Worm (Caenorhabditis elegans) whole organism, late embryonic: ENCODE measurements around the gene srsx-16.

Experiments used
- C38D4.7 ChIP-seq: fragments of 200-800 bp; sonication (Bioruptor generic); optimal IDR thresholded peaks from 2 replicates; lab custom pipeline; 2018; ENCODE audit warnings: mild to moderate bottlenecking, missing genetic modification characterization, moderate library complexity, missing compliant biosample characterization
- Y22D7AL.16 ChIP-seq: sonication (generic microtip); optimal IDR thresholded peaks from 2 replicates; lab custom pipeline; 2016; ENCODE audit warnings: missing genetic modification characterization, missing compliant biosample characterization
- ahr-1 ChIP-seq: sonication (generic microtip); optimal IDR thresholded peaks from 2 replicates; lab custom pipeline; 2016; ENCODE audit warnings: missing genetic modification characterization, missing compliant biosample characterization
- ceh-18 ChIP-seq: sonication (generic microtip); optimal IDR thresholded peaks from 2 replicates; lab custom pipeline; 2016; ENCODE audit warnings: missing genetic modification characterization, missing compliant biosample characterization
- ceh-2 ChIP-seq: sonication (generic microtip); optimal IDR thresholded peaks from 2 replicates; lab custom pipeline; 2016; ENCODE audit warnings: missing genotype, missing genetic modification characterization, missing compliant biosample characterization
- ceh-22 ChIP-seq: sonication (generic microtip); optimal IDR thresholded peaks from 2 replicates; lab custom pipeline; 2017; ENCODE audit warnings: missing biosample characterization, missing genetic modification characterization
- ceh-30 ChIP-seq: fragments of 150-350 bp; optimal IDR thresholded peaks from 2 replicates; lab custom pipeline; 2014; ENCODE audit warnings: missing biosample characterization, missing genetic modification characterization
- ceh-31 ChIP-seq: sonication (generic microtip); optimal IDR thresholded peaks from 2 replicates; lab custom pipeline; 2016; ENCODE audit warnings: missing genetic modification characterization, missing compliant biosample characterization
- ceh-34 ChIP-seq: sonication (generic microtip); optimal IDR thresholded peaks from 2 replicates; lab custom pipeline; 2016; ENCODE audit warnings: mild to moderate bottlenecking, missing genetic modification characterization, missing compliant biosample characterization
- ceh-48 ChIP-seq: sonication (generic microtip); optimal IDR thresholded peaks from 2 replicates; lab custom pipeline; 2016; ENCODE audit warnings: missing genetic modification characterization, inconsistent platforms, missing compliant biosample characterization
- ceh-6 ChIP-seq: fragments of 200-800 bp; sonication (Bioruptor generic); optimal IDR thresholded peaks from 2 replicates; lab custom pipeline; 2018; ENCODE audit warnings: mild to moderate bottlenecking, missing genetic modification characterization, missing compliant biosample characterization
- che-1 ChIP-seq: sonication (generic microtip); optimal IDR thresholded peaks from 2 replicates; lab custom pipeline; 2016; ENCODE audit warnings: mild to moderate bottlenecking, missing genetic modification characterization, missing compliant biosample characterization
- dmd-4 ChIP-seq: sonication (generic microtip); optimal IDR thresholded peaks from 2 replicates; lab custom pipeline; 2016; ENCODE audit warnings: borderline replicate concordance, missing genetic modification characterization, missing compliant biosample characterization
- elt-2 ChIP-seq: sonication (generic microtip); optimal IDR thresholded peaks from 2 replicates; lab custom pipeline; 2016; ENCODE audit warnings: missing genetic modification reagents, missing genetic modification characterization, missing compliant biosample characterization
- elt-4 ChIP-seq: sonication (generic microtip); optimal IDR thresholded peaks from 2 replicates; lab custom pipeline; 2016; ENCODE audit warnings: missing genetic modification characterization, missing compliant biosample characterization
- eyg-1 ChIP-seq: sonication (generic microtip); optimal IDR thresholded peaks from 2 replicates; lab custom pipeline; 2016; ENCODE audit warnings: missing genotype, missing genetic modification characterization, missing compliant biosample characterization
- fax-1 ChIP-seq: sonication (generic microtip); optimal IDR thresholded peaks from 2 replicates; lab custom pipeline; 2016; ENCODE audit warnings: missing genotype, missing genetic modification characterization, missing compliant biosample characterization
- hlh-13 ChIP-seq: fragments of 200-800 bp; sonication (Bioruptor generic); optimal IDR thresholded peaks from 2 replicates; lab custom pipeline; 2018; ENCODE audit warnings: mild to moderate bottlenecking, missing genetic modification characterization, missing compliant biosample characterization
- hlh-30 ChIP-seq: sonication (generic microtip); optimal IDR thresholded peaks from 2 replicates; lab custom pipeline; 2017; ENCODE audit warnings: antibody characterized with exemption, missing genetic modification characterization, missing compliant biosample characterization; ENCODE audit not compliant: insufficient read depth
- lim-6 ChIP-seq: sonication (generic microtip); optimal IDR thresholded peaks from 2 replicates; lab custom pipeline; 2016; ENCODE audit warnings: missing genetic modification characterization, missing compliant biosample characterization
- nfya-1 ChIP-seq: sonication (generic microtip); optimal IDR thresholded peaks from 2 replicates; lab custom pipeline; 2017; ENCODE audit warnings: missing genetic modification characterization, mild to moderate bottlenecking, missing compliant biosample characterization, antibody characterized with exemption, moderate library complexity
- nhr-11 ChIP-seq: fragments of 150-350 bp; optimal IDR thresholded peaks from 2 replicates; lab custom pipeline; 2014; ENCODE audit warnings: missing biosample characterization, missing genetic modification characterization
- nhr-232 ChIP-seq: sonication (generic microtip); optimal IDR thresholded peaks from 2 replicates; lab custom pipeline; 2016; ENCODE audit warnings: missing genetic modification characterization, missing compliant biosample characterization
- pag-3 ChIP-seq: sonication (generic microtip); optimal IDR thresholded peaks from 2 replicates; lab custom pipeline; 2016; ENCODE audit warnings: missing compliant biosample characterization, missing genetic modification characterization, borderline replicate concordance
- pat-9 ChIP-seq: fragments of 200-800 bp; sonication (Bioruptor generic); optimal IDR thresholded peaks from 2 replicates; lab custom pipeline; 2018; ENCODE audit warnings: mild to moderate bottlenecking, missing genetic modification characterization, moderate library complexity, missing compliant biosample characterization
- pax-1 ChIP-seq: fragments of 150-350 bp; optimal IDR thresholded peaks from 2 replicates; lab custom pipeline; 2014; ENCODE audit warnings: missing biosample characterization, missing genetic modification characterization
- pha-2 ChIP-seq: sonication (generic microtip); optimal IDR thresholded peaks from 2 replicates; lab custom pipeline; 2017; ENCODE audit warnings: mild to moderate bottlenecking, missing genetic modification characterization, missing compliant biosample characterization
- pha-4 ChIP-seq: fragments of 150-350 bp; optimal IDR thresholded peaks from 2 replicates; lab custom pipeline; 2018; ENCODE audit warnings: missing biosample characterization, missing genetic modification reagents, missing genetic modification characterization
- pqm-1 ChIP-seq: sonication (generic microtip); optimal IDR thresholded peaks from 2 replicates; lab custom pipeline; 2016; ENCODE audit warnings: missing genetic modification characterization, missing compliant biosample characterization
- pros-1 ChIP-seq: fragments of 150-350 bp; optimal IDR thresholded peaks from 2 replicates; lab custom pipeline; 2014; ENCODE audit warnings: missing biosample characterization, missing genetic modification reagents, missing genetic modification characterization
- ref-2 ChIP-seq: sonication (generic microtip); optimal IDR thresholded peaks from 2 replicates; lab custom pipeline; 2016; ENCODE audit warnings: missing genetic modification characterization, missing compliant biosample characterization
- sox-2 ChIP-seq: fragments of 200-800 bp; sonication (Bioruptor generic); IDR thresholded peaks from 2 replicates; pipeline ENCODE4 v1.3.6; 2022; ENCODE audit warnings: missing genetic modification reagents, missing genetic modification characterization, missing compliant biosample characterization
- sox-4 ChIP-seq: sonication (generic microtip); optimal IDR thresholded peaks from 2 replicates; lab custom pipeline; 2017; ENCODE audit warnings: mild to moderate bottlenecking, missing genetic modification characterization, inconsistent platforms, missing compliant biosample characterization
- unc-3 ChIP-seq, 2 experiments: fragments of 200-800 bp in 1 of 2; sonication (Bioruptor generic) in 1 of 2; sonication (generic microtip) in 1 of 2; conservative IDR thresholded peaks in 1 of 2; optimal IDR thresholded peaks in 1 of 2; 2 replicates each; pipeline versions ENCODE4 v1.3.6 to Lab custom; 2016 to 2022; ENCODE audit warnings: missing compliant biosample characterization in 2 of 2, missing genetic modification characterization in 2 of 2, missing genetic modification reagents in 1 of 2
- unc-55 ChIP-seq: sonication (generic microtip); optimal IDR thresholded peaks from 2 replicates; lab custom pipeline; 2017; ENCODE audit warnings: missing biosample characterization, missing genetic modification reagents, missing genetic modification characterization
- unc-86 ChIP-seq: sonication (generic microtip); optimal IDR thresholded peaks from 2 replicates; lab custom pipeline; 2016; ENCODE audit warnings: missing genetic modification characterization, missing compliant biosample characterization
- ztf-16 ChIP-seq: sonication (generic microtip); optimal IDR thresholded peaks from 2 replicates; lab custom pipeline; 2017; ENCODE audit warnings: missing genetic modification characterization, missing compliant biosample characterization

Gene srsx-16

DNA sequence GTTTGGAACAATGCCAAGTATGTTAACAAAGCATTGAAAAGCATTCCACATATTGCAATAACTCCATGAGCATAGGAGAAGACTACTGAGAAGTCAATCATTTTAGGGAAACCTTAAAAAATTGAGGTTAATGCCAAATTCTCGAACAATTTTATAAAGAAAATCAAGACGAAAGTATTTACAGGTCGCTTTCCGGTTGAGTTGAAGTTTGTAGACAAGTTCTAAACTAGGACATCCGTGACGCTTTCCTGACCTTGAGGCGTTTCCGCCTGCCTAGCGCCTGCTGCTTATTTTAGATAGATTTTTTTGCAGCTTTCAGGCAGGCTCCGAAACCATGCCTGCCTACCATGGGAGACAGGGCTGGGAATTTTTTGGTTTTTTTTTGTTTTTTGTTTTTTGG, 16.0 kb upstream of the srsx-16 start, which contains the start of gene srd-13:
Gene srd-13, minus strand, starts transcription at position 101 of the 400 bp plus-strand sequence.
- no peak for TF ChIP-seq ceh-2 (tag; lab: Kevin White, UChicago)
- no peak for TF ChIP-seq ceh-48 (tag; lab: Kevin White, UChicago)
- TF ChIP-seq nhr-11 (tag; lab: Kevin White, UChicago), result no peak
- no peak for TF ChIP-seq C38D4.7 (GFP tag; lab: Kevin White, UChicago)
- TF ChIP-seq pha-2 (tag; lab: Kevin White, UChicago), result no peak
- no peak for TF ChIP-seq ceh-18 (tag; lab: Kevin White, UChicago)
- no peak for TF ChIP-seq elt-2
- no peak for TF ChIP-seq pag-3 (tag; lab: Kevin White, UChicago)
- TF ChIP-seq ceh-30 (tag; lab: Kevin White, UChicago), result no peak
- TF ChIP-seq ceh-6 (GFP tag; lab: Kevin White, UChicago), result no peak
- TF ChIP-seq Y22D7AL.16 (tag; lab: Kevin White, UChicago), result no peak
- no peak for TF ChIP-seq unc-3 (GFP tag; conservative IDR thresholded peaks at IDR 0.05; lab: Robert Waterston, UW)
- TF ChIP-seq unc-3 (tag; optimal IDR thresholded peaks at IDR 0.05; lab: Kevin White, UChicago), result no peak
- no peak for TF ChIP-seq pha-4 (tag; lab: Kevin White, UChicago)
- TF ChIP-seq ceh-22 (tag; lab: Kevin White, UChicago), result no peak

ce11 chrIV:5632536-5632935, 13.0 kb upstream of the srsx-16 start:
- no peak for TF ChIP-seq unc-55
- TF ChIP-seq ceh-31 (tag; lab: Kevin White, UChicago), result no peak
- no peak for TF ChIP-seq pat-9 (tag; lab: Kevin White, UChicago)
- no peak for TF ChIP-seq sox-2 (GFP tag; lab: Robert Waterston, UW)
- no peak for TF ChIP-seq ref-2
- no peak for TF ChIP-seq ceh-6 (GFP tag; lab: Kevin White, UChicago)
- no peak for TF ChIP-seq hlh-13 (GFP tag; lab: Kevin White, UChicago)
- no peak for TF ChIP-seq elt-4 (tag; lab: Kevin White, UChicago)
- no peak for TF ChIP-seq pha-2 (tag; lab: Kevin White, UChicago)
- no peak for TF ChIP-seq dmd-4 (tag; lab: Kevin White, UChicago)
- TF ChIP-seq ceh-22 (tag; lab: Kevin White, UChicago), result no peak
- TF ChIP-seq ahr-1 (tag; lab: Kevin White, UChicago), result no peak
- no peak for TF ChIP-seq sox-4
- no peak for TF ChIP-seq fax-1 (tag; lab: Kevin White, UChicago)
- TF ChIP-seq eyg-1, result no peak
- no peak for TF ChIP-seq pqm-1 (tag; lab: Kevin White, UChicago)
- no peak for TF ChIP-seq ceh-34 (tag; lab: Kevin White, UChicago)
- TF ChIP-seq hlh-30, result no peak
- TF ChIP-seq lim-6, result no peak
- TF ChIP-seq unc-86 (tag; lab: Kevin White, UChicago), result no peak

- TF ChIP-seq pax-1 (tag; lab: Kevin White, UChicago) (no peak), nfya-1 (tag; lab: Kevin White, UChicago) (no peak), ceh-48 (tag; lab: Kevin White, UChicago) (no peak), lim-6 (no peak), pat-9 (tag; lab: Kevin White, UChicago) (no peak), ceh-34 (tag; lab: Kevin White, UChicago) (no peak), fax-1 (tag; lab: Kevin White, UChicago) (no peak), ref-2 (no peak), C38D4.7 (GFP tag; lab: Kevin White, UChicago) (no peak), nhr-232 (tag; lab: Kevin White, UChicago) (no peak), unc-86 (tag; lab: Kevin White, UChicago) (no peak), ztf-16 (tag; lab: Kevin White, UChicago) (no peak), nhr-11 (tag; lab: Kevin White, UChicago) (no peak), pha-2 (tag; lab: Kevin White, UChicago) (no peak), che-1 (no peak), pag-3 (tag; lab: Kevin White, UChicago) (no peak), pros-1 (no peak), elt-2 (no peak)
Observed at ce11 chrIV:5631628-5632027, 12.1 kb upstream of the srsx-16 start, which contains the start of gene ttbk-8.2. ttbk-8.2 (plus strand) TSS chrIV:5631928.
